Fruit fly (Drosophila melanogaster) whole organism, adult: ENCODE results near the gene zfh1.

ENCODE experiments used
- CG12768 ChIP-seq: fragments of 200-800 bp; sonication (Bioruptor generic); optimal IDR thresholded peaks from 2 replicates; lab custom pipeline; 2017; ENCODE audit warnings: missing biosample characterization, missing genetic modification characterization, mild to moderate bottlenecking, moderate library complexity, missing genetic modification reagents
- CG14711 ChIP-seq: fragments of 200-800 bp; sonication (Bioruptor generic); optimal IDR thresholded peaks from 2 replicates; lab custom pipeline; 2018; ENCODE audit warnings: missing biosample characterization, mild to moderate bottlenecking, missing genetic modification characterization, moderate library complexity
- CG1620 ChIP-seq: fragments of 200-800 bp; sonication (Bioruptor generic); optimal IDR thresholded peaks from 2 replicates; lab custom pipeline; 2016; ENCODE audit warnings: missing biosample characterization, missing genetic modification characterization
- CG5204 ChIP-seq: fragments of 200-800 bp; sonication (Bioruptor generic); optimal IDR thresholded peaks from 2 replicates; lab custom pipeline; 2016; ENCODE audit warnings: missing biosample characterization, missing genetic modification characterization
- Clk ChIP-seq: fragments of 200-800 bp; sonication (Bioruptor generic); optimal IDR thresholded peaks from 2 replicates; lab custom pipeline; 2017; ENCODE audit warnings: missing biosample characterization, missing genetic modification characterization
- Crg-1 ChIP-seq: fragments of 200-800 bp; sonication (Bioruptor generic); optimal IDR thresholded peaks from 2 replicates; lab custom pipeline; 2016; ENCODE audit warnings: missing biosample characterization, missing genetic modification characterization
- Hr96 ChIP-seq: fragments of 200-800 bp; sonication (Bioruptor generic); optimal IDR thresholded peaks from 2 replicates; lab custom pipeline; 2016; ENCODE audit warnings: missing biosample characterization, missing genetic modification characterization
- Mnt ChIP-seq: fragments of 200-800 bp; sonication (Bioruptor generic); optimal IDR thresholded peaks from 2 replicates; lab custom pipeline; 2016; ENCODE audit warnings: missing biosample characterization, mild to moderate bottlenecking, missing genetic modification characterization
- bab1 ChIP-seq: fragments of 200-800 bp; sonication (Bioruptor generic); optimal IDR thresholded peaks from 3 replicates; lab custom pipeline; 2019; ENCODE audit warnings: missing biosample characterization, mild to moderate bottlenecking, missing genetic modification characterization, moderate library complexity
- cnc ChIP-seq, 2 experiments: fragments of >200 bp; optimal IDR thresholded peaks; 2 replicates each; lab custom pipeline; 2017
- kay ChIP-seq: fragments of 200-800 bp; sonication (Bioruptor generic); peaks from one replicate; lab custom pipeline; 2016; ENCODE audit warnings: missing biosample characterization, missing genetic modification characterization, borderline replicate concordance
- pad ChIP-seq: fragments of 200-800 bp; sonication (Bioruptor generic); optimal IDR thresholded peaks from 3 replicates; lab custom pipeline; 2017; ENCODE audit warnings: missing biosample characterization, missing genetic modification characterization, mild to moderate bottlenecking, moderate library complexity, missing genetic modification reagents
- tj ChIP-seq: fragments of 200-800 bp; sonication (Bioruptor generic); optimal IDR thresholded peaks from 3 replicates; lab custom pipeline; 2017; ENCODE audit warnings: missing biosample characterization, mild to moderate bottlenecking, missing genetic modification characterization, moderate library complexity
- toe ChIP-seq: fragments of 200-800 bp; sonication (Bioruptor generic); optimal IDR thresholded peaks from 2 replicates; lab custom pipeline; 2016; ENCODE audit warnings: missing biosample characterization, missing genetic modification characterization

dm6 chr3R:30775933-30776332 lies 10.2 kb downstream of the zfh1 start:
- TF ChIP-seq bab1: no peak
- TF ChIP-seq CG12768 (GFP tag; lab: Kevin White, UChicago): no peak
- no peak for TF ChIP-seq CG5204 (GFP tag; lab: Kevin White, UChicago)
- TF ChIP-seq toe (GFP tag; lab: Kevin White, UChicago): no peak
- TF ChIP-seq Clk (GFP tag; lab: Kevin White, UChicago): no peak
- no peak for TF ChIP-seq Crg-1 (GFP tag; lab: Kevin White, UChicago)
- TF ChIP-seq Mnt (GFP tag; lab: Kevin White, UChicago): no peak
- TF ChIP-seq kay: no peak
- no peak for TF ChIP-seq cnc (optimal IDR thresholded peaks at IDR 0.05; lab: Kevin White, UChicago)
- no peak for TF ChIP-seq CG14711 (tag; lab: Kevin White, UChicago)
- TF ChIP-seq Hr96: no peak
- no peak for TF ChIP-seq CG1620
- no peak for TF ChIP-seq pad
- TF ChIP-seq tj (GFP tag; lab: Kevin White, UChicago): no peak
